Worm (Caenorhabditis elegans) whole organism, L1 larva: ENCODE results near the gene hrg-2.

Experiments used
- C16A3.4 ChIP-seq: fragments of 150-350 bp; optimal IDR thresholded peaks from 2 replicates; lab custom pipeline; 2014; ENCODE audit warnings: missing biosample characterization, missing genetic modification characterization
- F16B12.6 ChIP-seq: fragments of 150-350 bp; optimal IDR thresholded peaks from 2 replicates; lab custom pipeline; 2014; ENCODE audit warnings: missing biosample characterization, missing genetic modification characterization
- alr-1 ChIP-seq: fragments of 200-800 bp; sonication (Bioruptor generic); optimal IDR thresholded peaks from 2 replicates; lab custom pipeline; 2018; ENCODE audit warnings: borderline replicate concordance, mild to moderate bottlenecking, missing genetic modification characterization, missing compliant biosample characterization
- blmp-1 ChIP-seq: fragments of 150-350 bp; optimal IDR thresholded peaks from 2 replicates; lab custom pipeline; 2014; ENCODE audit warnings: missing biosample characterization, missing genetic modification characterization
- ceh-82 ChIP-seq, 3 experiments: fragments of 150-350 bp in 1 of 3; sonication (generic microtip) in 2 of 3; optimal IDR thresholded peaks; 2 replicates each; lab custom pipeline; 2014 to 2017; ENCODE audit warnings: missing biosample characterization in 3 of 3, missing genetic modification characterization in 3 of 3
- ceh-90 ChIP-seq: sonication (generic microtip); optimal IDR thresholded peaks from 2 replicates; lab custom pipeline; 2016; ENCODE audit warnings: missing genetic modification characterization, missing compliant biosample characterization
- dsc-1 ChIP-seq: sonication (generic microtip); optimal IDR thresholded peaks from 2 replicates; lab custom pipeline; 2016; ENCODE audit warnings: mild to moderate bottlenecking, missing genetic modification characterization, missing compliant biosample characterization
- efl-1 ChIP-seq, 4 experiments: fragments of 150-350 bp; optimal IDR thresholded peaks in 3 of 4; peaks in 1 of 4; 1 replicate in 1 of 4; 2 replicates in 3 of 4; lab custom pipeline; 2014; ENCODE audit warnings: missing biosample characterization in 2 of 4, missing genetic modification characterization in 2 of 4, missing genetic modification reagents in 2 of 4
- egl-13 ChIP-seq: sonication (generic microtip); optimal IDR thresholded peaks from 2 replicates; lab custom pipeline; 2016; ENCODE audit warnings: missing genotype, missing genetic modification reagents, missing genetic modification characterization, missing compliant biosample characterization
- elt-2 ChIP-seq: sonication (generic microtip); optimal IDR thresholded peaks from 2 replicates; lab custom pipeline; 2016; ENCODE audit warnings: missing genetic modification characterization, mild to moderate bottlenecking, inconsistent platforms, missing compliant biosample characterization, missing genetic modification reagents
- elt-3 ChIP-seq, 6 experiments: fragments of 150-350 bp in 1 of 6; sonication (generic microtip); optimal IDR thresholded peaks; 2 replicates each; lab custom pipeline; 2017 to 2018; ENCODE audit warnings: missing biosample characterization in 6 of 6, missing genetic modification characterization in 6 of 6, inconsistent platforms in 1 of 6
- ets-5 ChIP-seq: fragments of 200-800 bp; sonication (Bioruptor generic); IDR thresholded peaks from 2 replicates; pipeline ENCODE4 v1.3.6; 2022; ENCODE audit warnings: missing genetic modification characterization, missing compliant biosample characterization
- fos-1 ChIP-seq: fragments of 150-350 bp; optimal IDR thresholded peaks from 2 replicates; lab custom pipeline; 2014; ENCODE audit warnings: missing biosample characterization, missing genetic modification characterization
- hlh-4 ChIP-seq: sonication (generic microtip); optimal IDR thresholded peaks from 2 replicates; lab custom pipeline; 2016; ENCODE audit warnings: mild to moderate bottlenecking, missing genetic modification characterization, missing compliant biosample characterization
- jun-1 ChIP-seq: fragments of 150-350 bp; optimal IDR thresholded peaks from 2 replicates; lab custom pipeline; 2014; ENCODE audit warnings: missing biosample characterization, missing genetic modification reagents, missing genetic modification characterization
- lin-15B ChIP-seq: fragments of 150-350 bp; sonication (generic microtip); optimal IDR thresholded peaks from 3 replicates; lab custom pipeline; 2014; ENCODE audit warnings: missing biosample characterization, missing genetic modification characterization
- lin-35 ChIP-seq, 2 experiments: fragments of 150-350 bp; optimal IDR thresholded peaks; 2 replicates each; lab custom pipeline; 2014; ENCODE audit warnings: missing biosample characterization in 2 of 2, missing genetic modification characterization in 2 of 2, missing genetic modification reagents in 2 of 2
- lir-3 ChIP-seq: sonication (generic microtip); optimal IDR thresholded peaks from 2 replicates; lab custom pipeline; 2016; ENCODE audit warnings: mild to moderate bottlenecking, missing genetic modification characterization, moderate library complexity, missing compliant biosample characterization; ENCODE audit not compliant: poor library complexity
- lsy-2 ChIP-seq, 2 experiments: fragments of 150-350 bp; optimal IDR thresholded peaks; 2 replicates each; lab custom pipeline; 2014; ENCODE audit warnings: missing biosample characterization in 2 of 2, missing genetic modification characterization in 2 of 2
- mdl-1 ChIP-seq, 2 experiments: fragments of 150-350 bp; optimal IDR thresholded peaks; 2 replicates each; lab custom pipeline; 2014 to 2017; ENCODE audit warnings: missing biosample characterization in 2 of 2, missing genetic modification characterization in 2 of 2, inconsistent platforms in 1 of 2
- mep-1 ChIP-seq: fragments of 150-350 bp; optimal IDR thresholded peaks from 2 replicates; lab custom pipeline; 2014; ENCODE audit warnings: missing biosample characterization, missing genetic modification characterization
- nhr-12 ChIP-seq: sonication (generic microtip); optimal IDR thresholded peaks from 2 replicates; lab custom pipeline; 2017; ENCODE audit warnings: missing biosample characterization, missing genetic modification characterization
- nhr-237 ChIP-seq: fragments of 150-350 bp; optimal IDR thresholded peaks from 2 replicates; lab custom pipeline; 2014; ENCODE audit warnings: missing biosample characterization, missing genetic modification characterization
- nhr-28 ChIP-seq: fragments of 150-350 bp; optimal IDR thresholded peaks from 2 replicates; lab custom pipeline; 2014; ENCODE audit warnings: missing biosample characterization, missing genetic modification characterization
- nhr-47 ChIP-seq: sonication (generic microtip); optimal IDR thresholded peaks from 2 replicates; lab custom pipeline; 2016; ENCODE audit warnings: mild to moderate bottlenecking, missing genetic modification characterization, moderate library complexity, missing compliant biosample characterization
- nhr-85 ChIP-seq: sonication (generic microtip); peaks from one replicate; lab custom pipeline; 2016; ENCODE audit warnings: missing genetic modification characterization, inconsistent platforms, missing compliant biosample characterization
- nhr-90 ChIP-seq: sonication (generic microtip); optimal IDR thresholded peaks from 2 replicates; lab custom pipeline; 2016; ENCODE audit warnings: mild to moderate bottlenecking, missing genetic modification characterization, missing compliant biosample characterization; ENCODE audit not compliant: poor library complexity
- pax-3 ChIP-seq: fragments of 200-800 bp; sonication (Bioruptor generic); optimal IDR thresholded peaks from 2 replicates; lab custom pipeline; 2018; ENCODE audit warnings: mild to moderate bottlenecking, missing genetic modification characterization, moderate library complexity, missing compliant biosample characterization
- pqm-1 ChIP-seq: sonication (generic microtip); optimal IDR thresholded peaks from 3 replicates; lab custom pipeline; 2017; ENCODE audit warnings: missing biosample characterization, missing genetic modification characterization
- rnt-1 ChIP-seq: sonication (generic microtip); optimal IDR thresholded peaks from 2 replicates; lab custom pipeline; 2016; ENCODE audit warnings: mild to moderate bottlenecking, missing genetic modification characterization, moderate library complexity, missing compliant biosample characterization
- skn-1 ChIP-seq: fragments of 150-350 bp; optimal IDR thresholded peaks from 2 replicates; lab custom pipeline; 2014; ENCODE audit warnings: missing biosample characterization, missing genetic modification characterization
- snpc-4 ChIP-seq: fragments of 150-350 bp; optimal IDR thresholded peaks from 2 replicates; lab custom pipeline; 2014; ENCODE audit warnings: missing biosample characterization, missing genetic modification characterization
- snu-23 ChIP-seq: sonication (generic microtip); optimal IDR thresholded peaks from 2 replicates; lab custom pipeline; 2016; ENCODE audit warnings: missing genetic modification characterization, missing compliant biosample characterization
- unc-130 ChIP-seq: fragments of 150-350 bp; optimal IDR thresholded peaks from 2 replicates; lab custom pipeline; 2017; ENCODE audit warnings: missing biosample characterization, missing genetic modification characterization, inconsistent platforms
- unc-86 ChIP-seq: sonication (generic microtip); optimal IDR thresholded peaks from 2 replicates; lab custom pipeline; 2016; ENCODE audit warnings: missing genetic modification characterization, missing compliant biosample characterization
- unc-98 ChIP-seq: fragments of 200-800 bp; sonication (Bioruptor generic); IDR thresholded peaks from 2 replicates; pipeline ENCODE4 v1.3.6; 2022; ENCODE audit warnings: missing genetic modification characterization, missing compliant biosample characterization
- vab-15 ChIP-seq: sonication (generic microtip); optimal IDR thresholded peaks from 2 replicates; lab custom pipeline; 2017; ENCODE audit warnings: missing genotype, mild to moderate bottlenecking, missing genetic modification characterization, missing compliant biosample characterization
- xbp-1 ChIP-seq: sonication (generic microtip); optimal IDR thresholded peaks from 2 replicates; lab custom pipeline; 2016; ENCODE audit warnings: missing genetic modification characterization, missing compliant biosample characterization
- ztf-11 ChIP-seq, 2 experiments: sonication (generic microtip); optimal IDR thresholded peaks; 2 replicates each; lab custom pipeline; 2016 to 2017; ENCODE audit warnings: missing genetic modification characterization in 2 of 2, missing biosample characterization in 1 of 2, missing compliant biosample characterization in 1 of 2

Gene hrg-2

ce11 chrV:12406514-12406913, 3.8 kb downstream of the hrg-2 start:
- TF ChIP-seq ztf-11 (tag; optimal IDR thresholded peaks at IDR 0.05; lab: Kevin White, UChicago) (no peak), ceh-82 (tag; optimal IDR thresholded peaks at IDR 0.05; lab: Kevin White, UChicago) (no peak), snpc-4 (tag; lab: Kevin White, UChicago) (no peak)

- TF ChIP-seq nhr-85 (tag; lab: Kevin White, UChicago) (no peak), efl-1 (optimal IDR thresholded peaks at IDR 0.05; lab: Kevin White, UChicago) (no peak), efl-1 (GFP tag; optimal IDR thresholded peaks at IDR 0.05 in 1 of 2; lab: Kevin White, UChicago) (no peak), ceh-82 (tag; optimal IDR thresholded peaks at IDR 0.05; lab: Kevin White, UChicago) (no peak), unc-86 (tag; lab: Kevin White, UChicago) (no peak), nhr-47 (no peak), F16B12.6 (tag; lab: Kevin White, UChicago) (no peak)
Observed at ce11 chrV:12405929-12406328, 4.4 kb downstream of the hrg-2 start, which contains the start of gene K01D12.10. K01D12.10 (plus strand) TSS chrV:12406229.

- no peak for TF ChIP-seq hlh-4 (tag; lab: Kevin White, UChicago)
- TF ChIP-seq mdl-1 (tag; optimal IDR thresholded peaks at IDR 0.05; lab: Kevin White, UChicago) = no peak
- no peak for TF ChIP-seq rnt-1 (tag; lab: Kevin White, UChicago)
- no peak for TF ChIP-seq skn-1 (tag; lab: Kevin White, UChicago)
- no peak for TF ChIP-seq nhr-12 (tag; lab: Kevin White, UChicago)
- no peak for TF ChIP-seq lsy-2 (tag; optimal IDR thresholded peaks at IDR 0.05; lab: Kevin White, UChicago)
- TF ChIP-seq unc-98 (GFP tag; lab: Robert Waterston, UW) = no peak
- no peak for TF ChIP-seq jun-1
- no peak for TF ChIP-seq alr-1 (tag; lab: Kevin White, UChicago)
- TF ChIP-seq ets-5 (GFP tag; lab: Robert Waterston, UW) = no peak
- no peak for TF ChIP-seq unc-130 (tag; lab: Kevin White, UChicago)
- no peak for TF ChIP-seq ztf-11 (tag; optimal IDR thresholded peaks at IDR 0.05; lab: Kevin White, UChicago)
- no peak for TF ChIP-seq elt-3 (tag; optimal IDR thresholded peaks at IDR 0.05; lab: Kevin White, UChicago)
- no peak for TF ChIP-seq vab-15 (tag; lab: Kevin White, UChicago)
- no peak for TF ChIP-seq lin-15B (tag; lab: Kevin White, UChicago)
Observed at ce11 chrV:12404544-12404943, 5.8 kb downstream of the hrg-2 start, which contains the start of gene K01D12.9. K01D12.9 (minus strand) TSS chrV:12404644.

DNA sequence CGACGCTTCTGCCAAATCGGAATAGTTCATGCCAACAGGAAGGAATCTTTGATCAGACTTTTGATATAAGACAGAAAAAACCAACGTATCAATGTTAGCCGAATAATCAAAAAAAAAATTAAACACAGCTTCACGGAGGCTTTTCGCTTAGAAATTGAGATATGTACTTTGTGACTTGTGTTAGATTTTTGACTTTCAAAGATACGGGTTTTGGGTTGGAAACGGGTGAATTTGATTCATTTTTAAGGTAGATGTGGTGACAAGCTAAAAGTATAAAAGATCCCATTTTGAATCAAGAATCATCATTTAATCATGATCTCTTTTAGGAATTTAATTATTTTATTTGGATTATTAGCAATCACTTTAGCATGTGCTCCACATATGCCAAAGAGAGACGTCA, 8.0 kb downstream of the hrg-2 start, which contains the start of gene K01D12.8:
Gene K01D12.8, plus strand, starts transcription at position 301 of the 400 bp plus-strand sequence.
- TF ChIP-seq C16A3.4 = no peak

DNA sequence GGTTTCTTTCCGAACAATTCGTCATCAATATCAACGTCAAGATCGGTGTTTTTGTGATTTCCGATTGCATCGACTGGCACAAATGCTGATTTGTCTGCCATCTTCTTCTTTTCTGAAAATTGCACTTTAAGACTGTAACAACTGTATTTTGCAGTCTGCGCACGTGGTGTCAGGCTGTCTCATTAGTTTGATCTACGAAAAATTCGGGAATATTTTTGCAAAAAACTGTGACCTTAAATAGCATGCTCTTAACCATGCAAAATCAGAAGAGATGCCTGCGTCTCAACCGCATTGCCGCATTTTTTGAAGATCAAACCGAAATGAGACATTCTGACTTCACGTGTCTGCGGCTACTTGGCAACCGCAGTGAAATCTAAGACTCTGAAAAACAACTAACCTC, 8.9 kb downstream of the hrg-2 start, which contains the start of gene K01D12.7:
Gene K01D12.7, minus strand, starts transcription at position 101 of the 400 bp plus-strand sequence.
- no peak for TF ChIP-seq lin-15B (tag; lab: Kevin White, UChicago)
- TF ChIP-seq elt-3 (tag; optimal IDR thresholded peaks at IDR 0.05; lab: Kevin White, UChicago) = no peak
- TF ChIP-seq lir-3 (tag; lab: Kevin White, UChicago) = no peak
- TF ChIP-seq nhr-28 = no peak
- no peak for TF ChIP-seq pax-3 (tag; lab: Kevin White, UChicago)
- no peak for TF ChIP-seq egl-13
- no peak for TF ChIP-seq nhr-47

- TF ChIP-seq nhr-237 (tag; lab: Kevin White, UChicago) (no peak), alr-1 (tag; lab: Kevin White, UChicago) (no peak), egl-13 (no peak), lin-35 (GFP tag; optimal IDR thresholded peaks at IDR 0.05; lab: Kevin White, UChicago) (peak; percentile 26 to 63), nhr-90 (tag; lab: Kevin White, UChicago) (peak; percentile 49), snu-23 (GFP tag; lab: Kevin White, UChicago) (peak; percentile 57), elt-2 (tag; lab: Kevin White, UChicago) (peak; percentile 34), mep-1 (peak; percentile 59), fos-1 (no peak), vab-15 (tag; lab: Kevin White, UChicago) (no peak), dsc-1 (tag; lab: Kevin White, UChicago) (peak; percentile 42), efl-1 (optimal IDR thresholded peaks at IDR 0.05; lab: Kevin White, UChicago) (peak; percentile 31 to 60), efl-1 (GFP tag; optimal IDR thresholded peaks at IDR 0.05 in 1 of 2; lab: Kevin White, UChicago) (peak; percentile 50 to 93), skn-1 (tag; lab: Kevin White, UChicago) (peak; percentile 22), xbp-1 (peak; percentile 32), ceh-90 (tag; lab: Kevin White, UChicago) (no peak), nhr-47 (peak; percentile 56), lsy-2 (tag; optimal IDR thresholded peaks at IDR 0.05; lab: Kevin White, UChicago) (peak; percentile 55 to 62), rnt-1 (tag; lab: Kevin White, UChicago) (no peak), blmp-1 (tag; lab: Kevin White, UChicago) (peak; percentile 25), C16A3.4 (peak; percentile 56), pqm-1 (tag; lab: Kevin White, UChicago) (no peak)
Observed at ce11 chrV:12400677-12401236, 9.6 kb downstream of the hrg-2 start, which contains the start of the genes K01D12.20 and miga-1. K01D12.20 (minus strand) TSS chrV:12400814. miga-1 (minus strand) TSS chrV:12400859.
